Worm (Caenorhabditis elegans): Measurements from ENCODE around the gene larp-1.

DNA sequence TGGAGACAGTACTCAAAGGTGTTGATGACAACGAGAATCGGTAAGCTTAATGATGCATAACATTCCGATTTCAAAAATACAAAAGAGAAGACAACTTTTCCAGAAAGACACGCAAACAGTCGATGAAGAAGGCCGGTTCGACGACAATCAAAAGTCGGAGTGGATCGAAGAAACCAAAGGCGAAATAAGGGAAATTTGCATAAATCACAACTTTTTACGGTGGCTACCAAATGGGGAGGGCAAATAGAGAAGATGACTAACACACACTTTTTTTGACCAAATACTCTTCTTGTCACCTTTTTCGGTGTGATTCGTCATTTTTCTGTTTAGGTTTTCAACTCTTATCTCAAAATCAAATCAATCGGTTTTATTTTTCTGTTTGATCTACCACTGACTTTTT lies 18.7 kb upstream of the larp-1 start, which contains the start of gene C45G9.6:
- TF ChIP-seq tra-4 (tag; optimal IDR thresholded peaks at IDR 0.05) = no peak
- no peak for TF ChIP-seq scrt-1 (GFP tag; IDR thresholded peaks at IDR 0.05)
- no peak for TF ChIP-seq ama-1 (optimal IDR thresholded peaks at IDR 0.05)
- no peak for TF ChIP-seq flt-1 (GFP tag; IDR thresholded peaks at IDR 0.05)
- TF ChIP-seq ceh-13 (GFP tag; optimal IDR thresholded peaks at IDR 0.05) = no peak
- no peak for TF ChIP-seq hmbx-1 (tag; optimal IDR thresholded peaks at IDR 0.05)
- TF ChIP-seq sea-1 (GFP tag; conservative IDR thresholded peaks at IDR 0.05) = no peak
- no peak for TF ChIP-seq aly-1 (tag; optimal IDR thresholded peaks at IDR 0.05)
- no peak for TF ChIP-seq ets-7 (tag; optimal IDR thresholded peaks at IDR 0.05)
- TF ChIP-seq hnd-1 (tag; optimal IDR thresholded peaks at IDR 0.05) = no peak
- no peak for TF ChIP-seq tbx-37 (GFP tag; conservative IDR thresholded peaks at IDR 0.05)
- TF ChIP-seq F13C5.2 (tag; optimal IDR thresholded peaks at IDR 0.05) = no peak
- no peak for TF ChIP-seq B0310.2 (tag; optimal IDR thresholded peaks at IDR 0.05)
- TF ChIP-seq hmg-4 (GFP tag; optimal IDR thresholded peaks at IDR 0.05) = no peak
